Fruit fly (Drosophila melanogaster) whole organism, pupa: ENCODE measurements around the gene Atat.

ENCODE experiments used
- CG10348 ChIP-seq: fragments of 200-800 bp; sonication (Bioruptor generic); IDR thresholded peaks from 2 replicates; pipeline ENCODE4 v1.3.6; 2022; ENCODE audit warnings: missing biosample characterization, missing genetic modification characterization
- CG12605 ChIP-seq: fragments of 200-800 bp; sonication (Bioruptor generic); IDR thresholded peaks from 2 replicates; pipeline ENCODE4 v1.3.6; 2022; ENCODE audit warnings: missing biosample characterization, missing genetic modification characterization
- CG13204 ChIP-seq: fragments of 200-800 bp; sonication (Bioruptor generic); optimal IDR thresholded peaks from 2 replicates; lab custom pipeline; 2018; ENCODE audit warnings: missing biosample characterization, mild to moderate bottlenecking, missing genetic modification characterization, moderate library complexity
- CG14655 ChIP-seq: fragments of 200-800 bp; sonication (Bioruptor generic); optimal IDR thresholded peaks from 3 replicates; lab custom pipeline; 2017; ENCODE audit warnings: mild to moderate bottlenecking, missing biosample characterization, missing genetic modification reagents, missing genetic modification characterization
- CG15710 ChIP-seq: fragments of 200-800 bp; sonication (Bioruptor generic); optimal IDR thresholded peaks from 2 replicates; lab custom pipeline; 2018; ENCODE audit warnings: missing biosample characterization, mild to moderate bottlenecking, missing genetic modification characterization, moderate library complexity
- CG17806 ChIP-seq: fragments of 200-800 bp; sonication (Bioruptor generic); optimal IDR thresholded peaks from 2 replicates; lab custom pipeline; 2018; ENCODE audit warnings: missing biosample characterization, mild to moderate bottlenecking, missing genetic modification characterization, moderate library complexity
- CG32121 ChIP-seq: fragments of 200-800 bp; sonication (Bioruptor generic); IDR thresholded peaks from 2 replicates; pipeline ENCODE4 v1.3.6; 2022; ENCODE audit warnings: missing biosample characterization, missing genetic modification characterization
- CG34367 ChIP-seq: fragments of 200-800 bp; sonication (Bioruptor generic); optimal IDR thresholded peaks from 2 replicates; lab custom pipeline; 2018; ENCODE audit warnings: missing biosample characterization, mild to moderate bottlenecking, missing genetic modification characterization
- CG4496 ChIP-seq: fragments of 200-800 bp; sonication (Bioruptor generic); IDR thresholded peaks from 3 replicates; pipeline ENCODE4 v1.3.6; 2022; ENCODE audit warnings: missing biosample characterization, missing genetic modification characterization
- CG8159 ChIP-seq: fragments of 200-800 bp; sonication (Bioruptor generic); optimal IDR thresholded peaks from 3 replicates; lab custom pipeline; 2018; ENCODE audit warnings: missing biosample characterization, mild to moderate bottlenecking, missing genetic modification characterization, moderate library complexity
- CG8301 ChIP-seq: fragments of 200-800 bp; sonication (Bioruptor generic); optimal IDR thresholded peaks from 2 replicates; lab custom pipeline; 2018; ENCODE audit warnings: missing biosample characterization, mild to moderate bottlenecking, missing genetic modification characterization
- CG9948 ChIP-seq: fragments of 200-800 bp; sonication (Bioruptor generic); optimal IDR thresholded peaks from 2 replicates; lab custom pipeline; 2018; ENCODE audit warnings: missing biosample characterization, mild to moderate bottlenecking, missing genetic modification characterization, moderate library complexity
- D1 ChIP-seq: fragments of 200-800 bp; sonication (Bioruptor generic); optimal IDR thresholded peaks from 2 replicates; lab custom pipeline; 2018; ENCODE audit warnings: missing biosample characterization, mild to moderate bottlenecking, missing genetic modification characterization, moderate library complexity
- Ets98B ChIP-seq: fragments of 200-800 bp; sonication (Bioruptor generic); IDR thresholded peaks from 2 replicates; pipeline ENCODE4 v1.3.6; 2022; ENCODE audit warnings: missing biosample characterization, missing genetic modification characterization
- Pif1A ChIP-seq: fragments of 200-800 bp; sonication (Bioruptor generic); optimal IDR thresholded peaks from 3 replicates; lab custom pipeline; 2016; ENCODE audit warnings: missing biosample characterization, missing genetic modification characterization
- Pif1B ChIP-seq: fragments of 200-800 bp; sonication (Bioruptor generic); optimal IDR thresholded peaks from 3 replicates; lab custom pipeline; 2016; ENCODE audit warnings: missing biosample characterization, missing genetic modification characterization
- Snoo ChIP-seq: fragments of 200-800 bp; sonication (Bioruptor generic); optimal IDR thresholded peaks from 3 replicates; lab custom pipeline; 2017; ENCODE audit warnings: missing biosample characterization, mild to moderate bottlenecking, missing genetic modification characterization, inconsistent platforms
- fd96Ca ChIP-seq: fragments of 200-800 bp; sonication (Bioruptor generic); IDR thresholded peaks from 3 replicates; pipeline ENCODE4 v1.3.6; 2022; ENCODE audit warnings: missing biosample characterization, missing genetic modification characterization
- gl ChIP-seq: fragments of 200-800 bp; sonication (Bioruptor generic); optimal IDR thresholded peaks from 2 replicates; lab custom pipeline; 2018; ENCODE audit warnings: missing biosample characterization, mild to moderate bottlenecking, missing genetic modification characterization
- rn ChIP-seq: fragments of 200-800 bp; sonication (Bioruptor generic); IDR thresholded peaks from 2 replicates; pipeline ENCODE4 v1.3.6; 2022; ENCODE audit warnings: missing biosample characterization, missing genetic modification characterization

Atat gene

DNA sequence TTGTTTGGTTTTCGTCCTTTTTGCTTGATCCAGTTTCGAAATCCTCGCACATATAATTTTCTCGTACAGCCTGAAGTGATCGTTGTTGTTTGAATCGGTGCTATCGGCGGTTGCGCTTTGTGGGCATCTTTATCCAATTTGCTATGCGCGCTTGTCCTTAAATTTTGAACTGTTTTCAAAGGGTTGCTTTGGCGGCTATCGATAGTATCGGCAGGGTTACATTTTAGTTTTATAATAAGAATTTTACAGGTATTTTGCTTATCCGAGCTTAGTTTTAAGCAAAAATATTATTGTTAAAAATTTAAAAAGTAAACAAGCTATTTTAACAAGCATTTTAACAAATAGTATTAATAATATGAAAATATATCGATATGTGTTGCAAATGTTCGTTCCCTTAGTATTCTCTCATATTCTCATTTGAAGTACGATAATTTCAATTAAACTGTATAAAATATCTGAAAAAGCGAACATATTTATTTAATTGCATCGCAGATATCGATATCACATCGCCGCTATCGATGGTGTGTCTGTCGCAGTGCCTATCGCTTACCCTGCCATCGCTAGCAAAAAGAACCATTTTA, 59.6 kb downstream of the Atat start, which contains the start of the genes Klp67A and CG4452:
TSS of gene Klp67A (minus strand) at position 197 of the 581 bp plus-strand sequence.
TSS of gene CG4452 (plus strand) at position 528 of the 581 bp plus-strand sequence.
- TF ChIP-seq Pif1B (no peak), Pif1A (GFP tag; lab: Kevin White, UChicago) (no peak), CG12605 (GFP tag; lab: Robert Waterston, UW) (no peak), Snoo (no peak), CG32121 (GFP tag; lab: Robert Waterston, UW) (no peak), CG9948 (tag; lab: Kevin White, UChicago) (no peak), rn (GFP tag; lab: Robert Waterston, UW) (no peak), CG14655 (GFP tag; lab: Kevin White, UChicago) (no peak), gl (no peak), CG8301 (tag; lab: Kevin White, UChicago) (no peak), D1 (tag; lab: Kevin White, UChicago) (no peak), CG4496 (GFP tag; lab: Robert Waterston, UW) (no peak), Ets98B (GFP tag; lab: Robert Waterston, UW) (no peak), fd96Ca (GFP tag; lab: Robert Waterston, UW) (no peak), CG8159 (tag; lab: Kevin White, UChicago) (no peak), CG34367 (tag; lab: Kevin White, UChicago) (no peak), CG10348 (no peak)

DNA sequence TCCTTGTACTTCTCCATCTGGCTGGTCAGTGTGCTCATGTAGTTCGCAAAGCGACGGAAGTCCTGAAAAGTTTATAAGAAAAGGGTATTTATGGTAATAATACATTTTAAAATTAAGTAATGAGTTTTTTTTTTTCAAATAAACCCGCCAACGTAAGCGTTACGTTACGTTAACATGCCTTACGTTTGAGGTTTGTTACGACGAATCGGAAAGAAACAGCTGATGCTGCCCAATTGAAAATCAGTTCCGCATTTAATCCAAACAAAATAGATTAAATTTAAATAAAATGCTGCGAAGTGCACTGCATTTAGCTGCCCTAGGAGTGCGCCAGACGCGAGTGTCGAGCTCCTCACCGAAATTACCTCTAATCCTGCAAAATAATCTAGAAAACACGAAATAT, 62.4 kb downstream of the Atat start, which contains the start of gene mRRF1:
TSS of gene mRRF1 (plus strand) at position 220 of the 400 bp plus-strand sequence.
- no peak for TF ChIP-seq Pif1B
- TF ChIP-seq CG12605 (GFP tag; lab: Robert Waterston, UW) = no peak
- no peak for TF ChIP-seq CG17806 (tag; lab: Kevin White, UChicago)
- no peak for TF ChIP-seq fd96Ca (GFP tag; lab: Robert Waterston, UW)
- TF ChIP-seq CG10348 = no peak
- TF ChIP-seq CG32121 (GFP tag; lab: Robert Waterston, UW) = no peak
- no peak for TF ChIP-seq Snoo
- TF ChIP-seq CG15710 (tag; lab: Kevin White, UChicago) = no peak
- TF ChIP-seq CG13204 = no peak
- TF ChIP-seq CG8159 (tag; lab: Kevin White, UChicago) = no peak
- TF ChIP-seq CG34367 (tag; lab: Kevin White, UChicago) = no peak
- TF ChIP-seq gl = no peak
- no peak for TF ChIP-seq Ets98B (GFP tag; lab: Robert Waterston, UW)
- no peak for TF ChIP-seq CG8301 (tag; lab: Kevin White, UChicago)
- TF ChIP-seq Pif1A (GFP tag; lab: Kevin White, UChicago) = no peak
- no peak for TF ChIP-seq CG14655 (GFP tag; lab: Kevin White, UChicago)
